Fruit fly (Drosophila melanogaster) whole organism: Measurements from ENCODE around the gene Tim17b.

Experiments used
- CG8478 ChIP-seq: fragments of >200 bp; optimal IDR thresholded peaks from 2 replicates; lab custom pipeline; 2018; ENCODE audit warnings: inconsistent platforms
- pan ChIP-seq: fragments of >200 bp; optimal IDR thresholded peaks from 2 replicates; lab custom pipeline; 2017

- no peak for TF ChIP-seq CG8478 (lab: Kevin White, UChicago)
- TF ChIP-seq pan (lab: Kevin White, UChicago), result no peak
Measured at dm6 chr3R:3748563-3749156, 14.0 kb downstream of the Tim17b start.
